Fruit fly (Drosophila melanogaster): ENCODE data around the gene CG42613.

Gene CG42613

DNA sequence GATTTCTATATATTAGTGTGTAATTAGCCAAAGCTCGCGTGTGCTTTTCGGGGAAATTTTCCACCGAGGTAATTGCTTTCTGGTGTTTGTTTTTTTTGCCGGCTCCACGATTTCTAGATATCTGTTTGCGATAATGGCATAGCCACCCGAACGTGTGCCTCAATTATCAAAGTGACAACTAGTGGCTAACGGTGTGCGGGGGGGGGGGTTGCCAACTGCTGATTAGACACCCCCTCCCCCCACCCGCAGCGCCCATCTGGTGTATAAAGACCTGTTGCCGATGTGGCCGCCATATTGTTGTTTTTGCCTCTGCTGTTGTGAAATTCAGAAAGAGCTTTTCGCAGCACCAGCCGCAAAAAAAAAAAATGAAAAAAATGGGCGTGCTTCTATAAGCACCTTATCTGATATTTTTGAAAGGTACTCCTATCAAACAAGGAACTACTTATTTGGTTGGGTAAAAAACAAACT, 10.1 kb upstream of the CG42613 start (continued):
- TF ChIP-seq sens (GFP tag) (no peak), CG6689 (GFP tag; IDR thresholded peaks at IDR 0.05) (no peak), bowl (GFP tag; IDR thresholded peaks at IDR 0.05) (no peak), Max (GFP tag; optimal IDR thresholded peaks at IDR 0.05) (no peak), CG14050 (GFP tag; IDR thresholded peaks at IDR 0.05) (no peak), gsb-n (tag; optimal IDR thresholded peaks at IDR 0.05) (no peak), cwo (GFP tag; optimal IDR thresholded peaks at IDR 0.05) (peak; percentile 91), Nf-YB (GFP tag; optimal IDR thresholded peaks at IDR 0.05) (peak; percentile 5), CG1603 (tag; optimal IDR thresholded peaks at IDR 0.05) (no peak), Fer2 (tag; optimal IDR thresholded peaks at IDR 0.05) (no peak), knrl (GFP tag; IDR thresholded peaks at IDR 0.05; ENCODE audit: partially characterized antibody) (no peak), NFAT (GFP tag; IDR thresholded peaks at IDR 0.05) (peak; percentile 84), Aef1 (GFP tag; IDR thresholded peaks at IDR 0.05) (peak; percentile 43; the same call in 2 of the 3 replicates), slbo (GFP tag; IDR thresholded peaks at IDR 0.05) (peak; percentile 46), Atf6 (GFP tag; IDR thresholded peaks at IDR 0.05) (peak; percentile 22; the same call in 1 of the 2 replicates), CG8290 (GFP tag; optimal IDR thresholded peaks at IDR 0.05) (no peak), CG8290 (tag; optimal IDR thresholded peaks at IDR 0.05) (peak in 1 of 2 experiments; percentile 51), CG31365 (tag; optimal IDR thresholded peaks at IDR 0.05) (no peak), Lim3 (GFP tag; IDR thresholded peaks at IDR 0.05) (peak; percentile 36; the same call in 1 of the 2 replicates), CG9932 (GFP tag; IDR thresholded peaks at IDR 0.05) (0 out of 2 replicates have a peak, but pooled peaks have one; percentile 25), Ada2b (GFP tag; IDR thresholded peaks at IDR 0.05) (no peak), Hey (tag; optimal IDR thresholded peaks at IDR 0.05) (peak; percentile 93), fd96Cb (tag; optimal IDR thresholded peaks at IDR 0.05) (no peak), CG16863 (GFP tag; optimal IDR thresholded peaks at IDR 0.05) (peak; percentile 4), lola (GFP tag; optimal IDR thresholded peaks at IDR 0.05) (no peak), Dbx (GFP tag; IDR thresholded peaks at IDR 0.05) (peak; percentile 51; the same call in 1 of the 3 replicates), GATAe (GFP tag; conservative IDR thresholded peaks at IDR 0.05) (peak; percentile 98), gce (GFP tag; IDR thresholded peaks at IDR 0.05) (no peak), exex (tag; optimal IDR thresholded peaks at IDR 0.05) (peak; percentile 99), tgo (GFP tag; IDR thresholded peaks at IDR 0.05) (no peak), pfk (GFP tag; optimal IDR thresholded peaks at IDR 0.05) (no peak), zen2 (GFP tag; IDR thresholded peaks at IDR 0.05; ENCODE audit: partially characterized antibody) (no peak), shn (GFP tag; optimal IDR thresholded peaks at IDR 0.05) (no peak), CG2678 (tag; optimal IDR thresholded peaks at IDR 0.05) (peak; percentile 26), CG18011 (GFP tag; optimal IDR thresholded peaks at IDR 0.05) (no peak), CG13123 (GFP tag; optimal IDR thresholded peaks at IDR 0.05) (no peak), stwl (tag; optimal IDR thresholded peaks at IDR 0.05) (no peak), row (GFP tag; IDR thresholded peaks at IDR 0.05) (no peak), Hand (GFP tag; optimal IDR thresholded peaks at IDR 0.05) (peak; percentile 5), Awh (GFP tag; IDR thresholded peaks at IDR 0.05) (peak; percentile 62; the same call in 1 of the 2 replicates), CG11560 (tag; IDR thresholded peaks at IDR 0.05) (no peak), CG13775 (GFP tag; optimal IDR thresholded peaks at IDR 0.05) (no peak), TFAM (GFP tag; optimal IDR thresholded peaks at IDR 0.05) (no peak), CG10431 (GFP tag; optimal IDR thresholded peaks at IDR 0.05) (no peak), bsh (GFP tag; optimal IDR thresholded peaks at IDR 0.05) (no peak), CrebB (tag; optimal IDR thresholded peaks at IDR 0.05) (peak; percentile 45), B-H2 (GFP tag; optimal IDR thresholded peaks at IDR 0.05) (peak; percentile 39), CG34422 (GFP tag; IDR thresholded peaks at IDR 0.05) (peak; percentile 58; the same call in 1 of the 3 replicates), sisA (GFP tag; IDR thresholded peaks at IDR 0.05) (no peak), Atf3 (GFP tag; optimal IDR thresholded peaks at IDR 0.05) (no peak), CkIIα-i1 (GFP tag; IDR thresholded peaks at IDR 0.05) (no peak)
